Fruit fly (Drosophila melanogaster) whole organism, pupa: Measurements from ENCODE around the gene Edg84A.

ENCODE experiments used
- EcR ChIP-seq: fragments of 200-800 bp; sonication (Bioruptor generic); optimal IDR thresholded peaks from 3 replicates; lab custom pipeline; 2019; ENCODE audit warnings: missing biosample characterization, missing genetic modification characterization, mild to moderate bottlenecking, moderate library complexity, missing genetic modification reagents
- Pif1A ChIP-seq: fragments of 200-800 bp; sonication (Bioruptor generic); optimal IDR thresholded peaks from 3 replicates; lab custom pipeline; 2016; ENCODE audit warnings: missing biosample characterization, missing genetic modification characterization
- fd96Ca ChIP-seq: fragments of 200-800 bp; sonication (Bioruptor generic); IDR thresholded peaks from 3 replicates; pipeline ENCODE4 v1.3.6; 2022; ENCODE audit warnings: missing biosample characterization, missing genetic modification characterization
- gl ChIP-seq: fragments of 200-800 bp; sonication (Bioruptor generic); optimal IDR thresholded peaks from 2 replicates; lab custom pipeline; 2018; ENCODE audit warnings: missing biosample characterization, mild to moderate bottlenecking, missing genetic modification characterization

- TF ChIP-seq fd96Ca (peak; percentile 50; the same call in 1 of the 3 replicates), EcR (GFP tag; lab: Kevin White, UChicago) (no peak), Pif1A (no peak), gl (tag; lab: Kevin White, UChicago) (no peak)
Measured at dm6 chr3R:6665117-6665654, 19.1 kb upstream of the Edg84A start.
